Fruit fly (Drosophila melanogaster) whole organism, embryonic: ENCODE measurements around the gene mh.

ENCODE experiments used
- Adf1 ChIP-seq: fragments of 200-800 bp; sonication (Bioruptor generic); IDR thresholded peaks from 2 replicates; pipeline ENCODE4 v1.3.6; 2022; ENCODE audit warnings: missing biosample characterization, missing genetic modification characterization
- C15 ChIP-seq: fragments of 200-800 bp; sonication (Bioruptor generic); IDR thresholded peaks from 3 replicates; pipeline ENCODE4 v1.3.6; 2022; ENCODE audit warnings: missing biosample characterization, missing genetic modification characterization
- CG10543 ChIP-seq: fragments of 200-800 bp; sonication (Bioruptor generic); optimal IDR thresholded peaks from 3 replicates; lab custom pipeline; 2017; ENCODE audit warnings: missing biosample characterization, mild to moderate bottlenecking, missing genetic modification characterization, moderate library complexity
- CG11247 ChIP-seq: fragments of 200-800 bp; sonication (Bioruptor generic); IDR thresholded peaks from 2 replicates; pipeline ENCODE4 v1.3.6; 2022; ENCODE audit warnings: missing biosample characterization, missing genetic modification characterization
- CG12071 ChIP-seq: fragments of 200-800 bp; sonication (Bioruptor generic); optimal IDR thresholded peaks from 3 replicates; lab custom pipeline; 2018; ENCODE audit warnings: missing biosample characterization, mild to moderate bottlenecking, missing genetic modification characterization
- CG12299 ChIP-seq: fragments of 200-800 bp; sonication (Bioruptor generic); optimal IDR thresholded peaks from 2 replicates; lab custom pipeline; 2018; ENCODE audit warnings: missing biosample characterization, mild to moderate bottlenecking, missing genetic modification characterization
- CG14441 ChIP-seq: fragments of 200-800 bp; sonication (Bioruptor generic); IDR thresholded peaks from 2 replicates; pipeline ENCODE4 v1.3.6; 2022; ENCODE audit warnings: missing biosample characterization, missing genetic modification characterization
- CG32532 ChIP-seq: fragments of 200-800 bp; sonication (Bioruptor generic); IDR thresholded peaks from 2 replicates; pipeline ENCODE4 v1.3.6; 2022; ENCODE audit warnings: missing biosample characterization, missing genetic modification characterization
- CG34422 ChIP-seq: fragments of 200-800 bp; sonication (Bioruptor generic); IDR thresholded peaks from 3 replicates; pipeline ENCODE4 v1.3.6; 2022; ENCODE audit warnings: missing biosample characterization, missing genetic modification characterization
- CG3847 ChIP-seq: fragments of 200-800 bp; sonication (Bioruptor generic); IDR thresholded peaks from 2 replicates; pipeline ENCODE4 v1.3.6; 2022; ENCODE audit warnings: missing biosample characterization, missing genetic modification characterization
- CG6791 ChIP-seq: fragments of 200-800 bp; sonication (Bioruptor generic); IDR thresholded peaks from 3 replicates; pipeline ENCODE4 v1.3.6; 2022; ENCODE audit warnings: missing biosample characterization, missing genetic modification characterization; ENCODE audit not compliant: partially characterized antibody
- CG8281 ChIP-seq: fragments of 200-800 bp; sonication (Bioruptor generic); optimal IDR thresholded peaks from 2 replicates; lab custom pipeline; 2018; ENCODE audit warnings: missing biosample characterization, mild to moderate bottlenecking, missing genetic modification characterization, moderate library complexity
- CG9215 ChIP-seq: fragments of 200-800 bp; sonication (Bioruptor generic); IDR thresholded peaks from 2 replicates; pipeline ENCODE4 v1.3.6; 2022; ENCODE audit warnings: missing biosample characterization, missing genetic modification characterization
- CG9932 ChIP-seq: fragments of 200-800 bp; sonication (Bioruptor generic); IDR thresholded peaks from 2 replicates; pipeline ENCODE4 v1.3.6; 2022; ENCODE audit warnings: missing biosample characterization, missing genetic modification characterization
- Chrac-16 ChIP-seq: fragments of 200-800 bp; sonication (Bioruptor generic); optimal IDR thresholded peaks from 3 replicates; lab custom pipeline; 2016; ENCODE audit warnings: missing biosample characterization, missing genetic modification characterization
- D19A ChIP-seq: fragments of 200-800 bp; optimal IDR thresholded peaks from 3 replicates; lab custom pipeline; 2019; ENCODE audit warnings: missing biosample characterization, mild to moderate bottlenecking, missing genetic modification characterization, moderate library complexity
- Deaf1 ChIP-seq: fragments of 200-800 bp; optimal IDR thresholded peaks from 3 replicates; lab custom pipeline; 2019; ENCODE audit warnings: missing biosample characterization, mild to moderate bottlenecking, missing genetic modification characterization, moderate library complexity
- Dfd ChIP-seq, 2 experiments: fragments of >200 bp; optimal IDR thresholded peaks; 2 replicates each; lab custom pipeline; 2017; ENCODE audit warnings: missing biosample characterization in 2 of 2, missing genetic modification characterization in 2 of 2
- ERR ChIP-seq: fragments of 200-800 bp; sonication (Bioruptor generic); optimal IDR thresholded peaks from 2 replicates; lab custom pipeline; 2016; ENCODE audit warnings: missing biosample characterization, missing genetic modification characterization
- Ets65A ChIP-seq: fragments of 200-800 bp; sonication (Bioruptor generic); peaks from one replicate; lab custom pipeline; 2016; ENCODE audit warnings: missing biosample characterization, missing genetic modification characterization
- Hsf ChIP-seq: fragments of 200-800 bp; sonication (Bioruptor generic); optimal IDR thresholded peaks from 3 replicates; lab custom pipeline; 2016; ENCODE audit warnings: missing biosample characterization, missing genetic modification characterization
- Med ChIP-seq: fragments of 200-800 bp; sonication (Bioruptor generic); peaks from one replicate; lab custom pipeline; 2016; ENCODE audit warnings: missing biosample characterization, missing genetic modification characterization, mild to moderate bottlenecking, inconsistent platforms, moderate library complexity
- Nf-YC ChIP-seq: fragments of 200-800 bp; optimal IDR thresholded peaks from 3 replicates; lab custom pipeline; 2019; ENCODE audit warnings: missing biosample characterization, mild to moderate bottlenecking, missing genetic modification characterization, moderate library complexity
- Ravus ChIP-seq: fragments of 200-800 bp; sonication (Bioruptor generic); IDR thresholded peaks from 2 replicates; pipeline ENCODE4 v1.3.6; 2022; ENCODE audit warnings: missing biosample characterization, missing genetic modification characterization
- Rfx ChIP-seq: fragments of 200-800 bp; sonication (Bioruptor generic); IDR thresholded peaks from 2 replicates; pipeline ENCODE4 v1.3.6; 2022; ENCODE audit warnings: missing biosample characterization, missing genetic modification characterization
- Sox102F ChIP-seq: fragments of 200-800 bp; sonication (Bioruptor generic); optimal IDR thresholded peaks from 2 replicates; lab custom pipeline; 2018; ENCODE audit warnings: missing biosample characterization, mild to moderate bottlenecking, missing genetic modification characterization, moderate library complexity
- Spps ChIP-seq: fragments of 200-800 bp; sonication (Bioruptor generic); optimal IDR thresholded peaks from 2 replicates; lab custom pipeline; 2018; ENCODE audit warnings: missing biosample characterization, mild to moderate bottlenecking, missing genetic modification characterization
- Trl ChIP-seq, 3 experiments: fragments of >200 bp in 2 of 3; fragments of 200-800 bp in 1 of 3; sonication (Bioruptor generic) in 1 of 3; optimal IDR thresholded peaks; 2 replicates in 1 of 3; 3 replicates in 2 of 3; lab custom pipeline; 2016 to 2017; ENCODE audit warnings: missing biosample characterization in 1 of 3, missing genetic modification characterization in 1 of 3
- Xbp1 ChIP-seq: fragments of 200-800 bp; sonication (Bioruptor generic); optimal IDR thresholded peaks from 3 replicates; lab custom pipeline; 2016; ENCODE audit warnings: missing biosample characterization, mild to moderate bottlenecking, missing genetic modification characterization
- YL-1 ChIP-seq: fragments of 200-800 bp; sonication (Bioruptor generic); optimal IDR thresholded peaks from 3 replicates; lab custom pipeline; 2017; ENCODE audit warnings: missing biosample characterization, mild to moderate bottlenecking, missing genetic modification characterization
- bsh ChIP-seq, 2 experiments: fragments of 200-800 bp; sonication (Bioruptor generic); optimal IDR thresholded peaks; 2 replicates each; lab custom pipeline; 2017 to 2018; ENCODE audit warnings: mild to moderate bottlenecking in 2 of 2, missing biosample characterization in 2 of 2, missing genetic modification characterization in 2 of 2, moderate library complexity in 1 of 2
- cg ChIP-seq: fragments of 200-800 bp; sonication (Bioruptor generic); optimal IDR thresholded peaks from 3 replicates; lab custom pipeline; 2019; ENCODE audit warnings: missing biosample characterization, mild to moderate bottlenecking, missing genetic modification characterization, moderate library complexity
- ci ChIP-seq: fragments of 200-800 bp; sonication (Bioruptor generic); IDR thresholded peaks from 3 replicates; pipeline ENCODE4 v1.3.6; 2022; ENCODE audit warnings: missing biosample characterization, missing genetic modification characterization
- crol ChIP-seq: fragments of 200-800 bp; sonication (Bioruptor generic); IDR thresholded peaks from 2 replicates; pipeline ENCODE4 v1.3.6; 2022; ENCODE audit warnings: missing biosample characterization, missing genetic modification characterization
- dpn ChIP-seq, 2 experiments: fragments of 200-800 bp; sonication (Bioruptor generic); optimal IDR thresholded peaks; 3 replicates each; lab custom pipeline; 2016; ENCODE audit warnings: missing biosample characterization in 2 of 2, missing genetic modification characterization in 2 of 2
- gcm ChIP-seq: fragments of 200-800 bp; sonication (Bioruptor generic); optimal IDR thresholded peaks from 2 replicates; lab custom pipeline; 2019; ENCODE audit warnings: missing biosample characterization, mild to moderate bottlenecking, missing genetic modification characterization, moderate library complexity
- hbn ChIP-seq: fragments of 200-800 bp; sonication (Bioruptor generic); IDR thresholded peaks from 2 replicates; pipeline ENCODE4 v1.3.6; 2022; ENCODE audit warnings: missing biosample characterization, missing genetic modification characterization; ENCODE audit not compliant: partially characterized antibody
- hkb ChIP-seq, 2 experiments: fragments of 200-800 bp in 1 of 2; fragments of >200 bp in 1 of 2; sonication (Bioruptor generic) in 1 of 2; IDR thresholded peaks in 1 of 2; optimal IDR thresholded peaks in 1 of 2; 2 replicates each; pipeline versions ENCODE4 v1.3.6 to Lab custom; 2017 to 2022; ENCODE audit warnings: missing biosample characterization in 1 of 2, missing genetic modification characterization in 1 of 2
- lab ChIP-seq: fragments of 200-800 bp; sonication (Bioruptor generic); optimal IDR thresholded peaks from 3 replicates; lab custom pipeline; 2017; ENCODE audit warnings: missing biosample characterization, missing genetic modification characterization, mild to moderate bottlenecking, moderate library complexity, missing genetic modification reagents
- mam ChIP-seq: fragments of 200-800 bp; sonication (Bioruptor generic); optimal IDR thresholded peaks from 3 replicates; lab custom pipeline; 2016; ENCODE audit warnings: missing biosample characterization, missing genetic modification characterization
- prd ChIP-seq, 3 experiments: fragments of >200 bp in 2 of 3; fragments of 200-800 bp in 1 of 3; sonication (Bioruptor generic) in 1 of 3; optimal IDR thresholded peaks in 2 of 3; IDR thresholded peaks in 1 of 3; 2 replicates in 2 of 3; 3 replicates in 1 of 3; pipeline versions ENCODE4 v1.3.6 to Lab custom; 2017 to 2022; ENCODE audit warnings: missing biosample characterization in 1 of 3, missing genetic modification characterization in 1 of 3
- repo ChIP-seq: fragments of 200-800 bp; sonication (Bioruptor generic); optimal IDR thresholded peaks from 2 replicates; lab custom pipeline; 2016; ENCODE audit warnings: missing biosample characterization, missing genetic modification characterization
- sens ChIP-seq: fragments of 200-800 bp; sonication (Bioruptor generic); peaks from one replicate; lab custom pipeline; 2016; ENCODE audit warnings: missing biosample characterization, missing genetic modification characterization
- seq ChIP-seq: fragments of 200-800 bp; sonication (Bioruptor generic); IDR thresholded peaks from 2 replicates; pipeline ENCODE4 v1.3.6; 2022; ENCODE audit warnings: missing biosample characterization, missing genetic modification characterization
- sob ChIP-seq: fragments of 200-800 bp; sonication (Bioruptor generic); IDR thresholded peaks from 2 replicates; pipeline ENCODE4 v1.3.6; 2022; ENCODE audit warnings: missing biosample characterization, missing genetic modification characterization
- sqz ChIP-seq: fragments of 200-800 bp; sonication (Bioruptor generic); optimal IDR thresholded peaks from 3 replicates; lab custom pipeline; 2018; ENCODE audit warnings: missing biosample characterization, mild to moderate bottlenecking, missing genetic modification characterization
- sug ChIP-seq: fragments of 200-800 bp; optimal IDR thresholded peaks from 2 replicates; lab custom pipeline; 2019; ENCODE audit warnings: missing biosample characterization, mild to moderate bottlenecking, missing genetic modification characterization, moderate library complexity
- vvl ChIP-seq: fragments of 200-800 bp; sonication (Bioruptor generic); IDR thresholded peaks from 2 replicates; pipeline ENCODE4 v1.3.6; 2022; ENCODE audit warnings: missing biosample characterization, missing genetic modification characterization
- zen ChIP-seq: fragments of 200-800 bp; sonication (Bioruptor generic); optimal IDR thresholded peaks from 3 replicates; lab custom pipeline; 2018; ENCODE audit warnings: missing biosample characterization, mild to moderate bottlenecking, missing genetic modification characterization, moderate library complexity
- zf30C ChIP-seq: fragments of 200-800 bp; sonication (Bioruptor generic); optimal IDR thresholded peaks from 3 replicates; lab custom pipeline; 2018; ENCODE audit warnings: missing biosample characterization, mild to moderate bottlenecking, missing genetic modification characterization

Gene mh

dm6 chrX:15511399-15511798 is 36.2 kb upstream of the mh start (continued):
- TF ChIP-seq CG34422 (no peak), Dfd (GFP tag; optimal IDR thresholded peaks at IDR 0.05; lab: Kevin White, UChicago) (no peak), Trl (optimal IDR thresholded peaks at IDR 0.05; lab: Kevin White, UChicago) (no peak), Trl (GFP tag; optimal IDR thresholded peaks at IDR 0.05; lab: Kevin White, UChicago) (no peak), cg (GFP tag; lab: Kevin White, UChicago) (peak; percentile 57), CG32532 (GFP tag; lab: Robert Waterston, UW) (peak; percentile 25; the same call in 1 of the 2 replicates), hbn (GFP tag; lab: Robert Waterston, UW) (no peak), Hsf (GFP tag; lab: Kevin White, UChicago) (peak; percentile 9), CG12071 (no peak), Xbp1 (GFP tag; lab: Kevin White, UChicago) (peak; percentile 30), seq (GFP tag; lab: Robert Waterston, UW) (no peak), ci (GFP tag; lab: Robert Waterston, UW) (peak; percentile 45; the same call in 1 of the 3 replicates), Ets65A (GFP tag; lab: Kevin White, UChicago) (peak; percentile 88), sob (0 out of 2 replicates have a peak, but pooled peaks have one; percentile 16), gcm (GFP tag; lab: Kevin White, UChicago) (no peak), bsh (GFP tag; optimal IDR thresholded peaks at IDR 0.05; lab: Kevin White, UChicago) (peak in 1 of 2 experiments; percentile 3), vvl (peak; percentile 35; the same call in 1 of the 2 replicates), sqz (GFP tag; lab: Kevin White, UChicago) (peak; percentile 24), CG8281 (tag; lab: Kevin White, UChicago) (no peak), CG6791 (GFP tag; lab: Robert Waterston, UW) (no peak), Chrac-16 (GFP tag; lab: Kevin White, UChicago) (peak; percentile 2), Spps (tag; lab: Kevin White, UChicago) (no peak), Sox102F (GFP tag; lab: Kevin White, UChicago) (peak; percentile 36), mam (GFP tag; lab: Kevin White, UChicago) (peak; percentile 18), zf30C (GFP tag; lab: Kevin White, UChicago) (peak; percentile 32), dpn (GFP tag; optimal IDR thresholded peaks at IDR 0.05; lab: Kevin White, UChicago) (peak in 1 of 2 experiments; percentile 22), Rfx (peak; percentile 31; the same call in 1 of the 2 replicates), prd (optimal IDR thresholded peaks at IDR 0.05; lab: Kevin White, UChicago) (no peak), prd (GFP tag; IDR thresholded peaks at IDR 0.05; lab: Robert Waterston, UW) (peak; percentile 38; the same call in 1 of the 3 replicates), CG9215 (GFP tag; lab: Robert Waterston, UW) (no peak), CG11247 (no peak), Deaf1 (tag; lab: Kevin White, UChicago) (no peak), hkb (optimal IDR thresholded peaks at IDR 0.05; lab: Kevin White, UChicago) (no peak), hkb (GFP tag; IDR thresholded peaks at IDR 0.05; lab: Robert Waterston, UW) (peak; percentile 22; the same call in 1 of the 2 replicates), sens (GFP tag; lab: Kevin White, UChicago) (peak; percentile 90)
- TF ChIP-seq, all 482 proteins: peak for 34

dm6 chrX:15502864-15503263 is 27.7 kb upstream of the mh start:
- TF ChIP-seq Adf1 (GFP tag; lab: Robert Waterston, UW) (peak; percentile 88), repo (GFP tag; lab: Kevin White, UChicago) (no peak), Nf-YC (peak; percentile 55), C15 (GFP tag; lab: Robert Waterston, UW) (no peak), CG14441 (no peak), crol (GFP tag; lab: Robert Waterston, UW) (peak; percentile 76), D19A (tag; lab: Kevin White, UChicago) (no peak), CG12299 (no peak), CG10543 (GFP tag; lab: Kevin White, UChicago) (peak; percentile 26), Med (peak; percentile 39), ERR (no peak), YL-1 (no peak), lab (GFP tag; lab: Kevin White, UChicago) (peak; percentile 15), CG34422 (no peak), CG9932 (GFP tag; lab: Robert Waterston, UW) (no peak), CG3847 (GFP tag; lab: Robert Waterston, UW) (0 out of 2 replicates have a peak, but pooled peaks have one; percentile 12), Ravus (no peak), ci (GFP tag; lab: Robert Waterston, UW) (0 out of 3 replicates have a peak, but pooled peaks have one; percentile 2), zen (tag; lab: Kevin White, UChicago) (peak; percentile 8), sug (peak; percentile 45)
